Worm (Caenorhabditis elegans) whole organism, L4 larva: ENCODE measurements around the gene Y44A6C.1.

Experiments
- ZK546.5 ChIP-seq, 2 experiments: sonication (generic microtip); optimal IDR thresholded peaks; 2 replicates each; lab custom pipeline; 2017; ENCODE audit warnings: missing biosample characterization in 2 of 2, missing genetic modification characterization in 2 of 2
- ceh-82 ChIP-seq: sonication (generic microtip); optimal IDR thresholded peaks from 2 replicates; lab custom pipeline; 2017; ENCODE audit warnings: missing biosample characterization, missing genetic modification characterization
- egl-27 ChIP-seq: sonication (generic microtip); optimal IDR thresholded peaks from 3 replicates; lab custom pipeline; 2017; ENCODE audit warnings: missing biosample characterization, missing genetic modification reagents, missing genetic modification characterization
- fkh-10 ChIP-seq: fragments of 150-350 bp; optimal IDR thresholded peaks from 2 replicates; lab custom pipeline; 2014; ENCODE audit warnings: missing biosample characterization, missing genetic modification reagents, missing genetic modification characterization

ce11 chrV:20693968-20694367 lies 19.8 kb upstream of the Y44A6C.1 start:
- TF ChIP-seq fkh-10 = no peak
- TF ChIP-seq ZK546.5 (tag; optimal IDR thresholded peaks at IDR 0.05; lab: Kevin White, UChicago) = no peak
- TF ChIP-seq egl-27 = no peak
- TF ChIP-seq ceh-82 = no peak
